Worm (Caenorhabditis elegans) whole organism, L2 larva: ENCODE results near the gene clec-51.

Experiments used
- F13H6.1 ChIP-seq: sonication (generic microtip); optimal IDR thresholded peaks from 2 replicates; lab custom pipeline; 2016; ENCODE audit warnings: missing genetic modification characterization, missing compliant biosample characterization
- R02D3.7 ChIP-seq: fragments of 150-350 bp; optimal IDR thresholded peaks from 2 replicates; lab custom pipeline; 2014; ENCODE audit warnings: missing biosample characterization, missing genetic modification characterization
- Y55F3AM.14 ChIP-seq: fragments of 200-800 bp; sonication (Bioruptor generic); optimal IDR thresholded peaks from 2 replicates; lab custom pipeline; 2018; ENCODE audit warnings: mild to moderate bottlenecking, missing genetic modification characterization, missing compliant biosample characterization
- alr-1 ChIP-seq: fragments of 150-350 bp; optimal IDR thresholded peaks from 2 replicates; lab custom pipeline; 2014; ENCODE audit warnings: missing biosample characterization, missing genetic modification characterization
- ama-1 ChIP-seq: fragments of 150-350 bp; optimal IDR thresholded peaks from 2 replicates; lab custom pipeline; 2018; ENCODE audit warnings: inconsistent platforms
- ceh-16 ChIP-seq: fragments of 150-350 bp; optimal IDR thresholded peaks from 2 replicates; lab custom pipeline; 2014; ENCODE audit warnings: missing biosample characterization, missing genetic modification characterization
- ceh-82 ChIP-seq: fragments of 150-350 bp; optimal IDR thresholded peaks from 2 replicates; lab custom pipeline; 2014; ENCODE audit warnings: missing biosample characterization, missing genetic modification characterization
- crh-2 ChIP-seq: sonication (generic microtip); optimal IDR thresholded peaks from 2 replicates; lab custom pipeline; 2017; ENCODE audit warnings: missing biosample characterization, missing genetic modification characterization
- dmd-4 ChIP-seq: sonication (generic microtip); optimal IDR thresholded peaks from 2 replicates; lab custom pipeline; 2017; ENCODE audit warnings: missing biosample characterization, missing genetic modification characterization
- egl-27 ChIP-seq: sonication (generic microtip); optimal IDR thresholded peaks from 3 replicates; lab custom pipeline; 2017; ENCODE audit warnings: missing biosample characterization, missing genetic modification reagents, missing genetic modification characterization
- elt-3 ChIP-seq: sonication (generic microtip); optimal IDR thresholded peaks from 2 replicates; lab custom pipeline; 2017; ENCODE audit warnings: missing biosample characterization, missing genetic modification characterization
- fos-1 ChIP-seq: fragments of 150-350 bp; optimal IDR thresholded peaks from 2 replicates; lab custom pipeline; 2014; ENCODE audit warnings: missing biosample characterization, missing genetic modification characterization
- gmeb-1 ChIP-seq: fragments of 150-350 bp; optimal IDR thresholded peaks from 2 replicates; lab custom pipeline; 2014; ENCODE audit warnings: missing biosample characterization, missing genetic modification characterization
- lin-11 ChIP-seq: fragments of 150-350 bp; sonication (generic microtip); optimal IDR thresholded peaks from 2 replicates; lab custom pipeline; 2014; ENCODE audit warnings: missing biosample characterization, missing genetic modification characterization, inconsistent platforms, mixed read lengths
- lin-13 ChIP-seq: fragments of 150-350 bp; optimal IDR thresholded peaks from 2 replicates; lab custom pipeline; 2014; ENCODE audit warnings: missing biosample characterization, missing genetic modification reagents, missing genetic modification characterization
- lin-39 ChIP-seq: fragments of 150-350 bp; optimal IDR thresholded peaks from 2 replicates; lab custom pipeline; 2014; ENCODE audit warnings: missing biosample characterization, missing genetic modification reagents, missing genetic modification characterization
- lsy-2 ChIP-seq, 2 experiments: fragments of 150-350 bp in 1 of 2; sonication (generic microtip) in 1 of 2; optimal IDR thresholded peaks; 2 replicates each; lab custom pipeline; 2014 to 2017; ENCODE audit warnings: missing biosample characterization in 2 of 2, missing genetic modification characterization in 2 of 2
- mbf-1 ChIP-seq: sonication (generic microtip); optimal IDR thresholded peaks from 2 replicates; lab custom pipeline; 2017; ENCODE audit warnings: missing biosample characterization, missing genetic modification characterization
- mdl-1 ChIP-seq, 2 experiments: fragments of 150-350 bp in 1 of 2; sonication (generic microtip) in 1 of 2; optimal IDR thresholded peaks; 2 replicates each; lab custom pipeline; 2017; ENCODE audit warnings: missing biosample characterization in 2 of 2, missing genetic modification characterization in 2 of 2
- nhr-10 ChIP-seq: sonication (generic microtip); optimal IDR thresholded peaks from 2 replicates; lab custom pipeline; 2017; ENCODE audit warnings: missing biosample characterization, missing genetic modification characterization
- nhr-11 ChIP-seq: fragments of 150-350 bp; optimal IDR thresholded peaks from 2 replicates; lab custom pipeline; 2014; ENCODE audit warnings: missing biosample characterization, missing genetic modification characterization
- nhr-23 ChIP-seq: fragments of 150-350 bp; optimal IDR thresholded peaks from 2 replicates; lab custom pipeline; 2014; ENCODE audit warnings: missing biosample characterization, missing genetic modification reagents, missing genetic modification characterization
- nhr-25 ChIP-seq: fragments of 150-350 bp; sonication (generic microtip); optimal IDR thresholded peaks from 3 replicates; lab custom pipeline; 2014; ENCODE audit warnings: missing biosample characterization, missing genetic modification characterization
- sem-4 ChIP-seq: fragments of 150-350 bp; optimal IDR thresholded peaks from 2 replicates; lab custom pipeline; 2014; ENCODE audit warnings: missing biosample characterization, missing genetic modification reagents, missing genetic modification characterization
- skn-1 ChIP-seq: sonication (generic microtip); optimal IDR thresholded peaks from 2 replicates; lab custom pipeline; 2017; ENCODE audit warnings: missing biosample characterization, missing genetic modification characterization
- sma-9 ChIP-seq, 2 experiments: fragments of 150-350 bp in 1 of 2; sonication (generic microtip) in 1 of 2; optimal IDR thresholded peaks; 2 replicates each; lab custom pipeline; 2014 to 2016; ENCODE audit warnings: missing genetic modification characterization in 2 of 2, mild to moderate bottlenecking in 1 of 2, missing biosample characterization in 1 of 2, missing compliant biosample characterization in 1 of 2, missing genetic modification reagents in 1 of 2, moderate library complexity in 1 of 2
- unc-39 ChIP-seq: fragments of 150-350 bp; optimal IDR thresholded peaks from 2 replicates; lab custom pipeline; 2014; ENCODE audit warnings: missing biosample characterization, missing genetic modification characterization
- unc-62 ChIP-seq: fragments of 150-350 bp; optimal IDR thresholded peaks from 2 replicates; lab custom pipeline; 2014; ENCODE audit warnings: missing biosample characterization, missing genetic modification reagents, missing genetic modification characterization
- ztf-1 ChIP-seq: fragments of 200-800 bp; sonication (Bioruptor generic); conservative IDR thresholded peaks from 2 replicates; pipeline ENCODE4 v1.3.6; 2022; ENCODE audit warnings: missing genetic modification characterization, missing compliant biosample characterization
- ztf-4 ChIP-seq: fragments of 150-350 bp; optimal IDR thresholded peaks from 2 replicates; lab custom pipeline; 2014; ENCODE audit warnings: missing biosample characterization, missing genetic modification characterization

The clec-51 gene

ce11 chrIV:8159087-8159486 is 4.5 kb downstream of the clec-51 start, which contains the start of gene faah-1:
Gene faah-1 (plus strand): TSS chrIV:8159387.
- TF ChIP-seq ceh-82 (tag; lab: Kevin White, UChicago) (no peak), R02D3.7 (tag; lab: Kevin White, UChicago) (no peak), lin-11 (tag; lab: Kevin White, UChicago) (no peak), mdl-1 (tag; optimal IDR thresholded peaks at IDR 0.05; lab: Kevin White, UChicago) (no peak), lin-13 (no peak), dmd-4 (no peak), nhr-11 (tag; lab: Kevin White, UChicago) (no peak)

- no peak for TF ChIP-seq ceh-82 (tag; lab: Kevin White, UChicago)
- TF ChIP-seq unc-62, result no peak
- no peak for TF ChIP-seq egl-27 (tag; lab: Kevin White, UChicago)
These were observed 6.4 kb downstream of the clec-51 start, which contains the start of gene B0218.5 for ce11 chrIV:8157161-8157560. Gene B0218.5 (minus strand): TSS chrIV:8157261.

- TF ChIP-seq unc-39 (tag; lab: Kevin White, UChicago), result no peak
- TF ChIP-seq alr-1 (tag; lab: Kevin White, UChicago), result no peak
- no peak for TF ChIP-seq R02D3.7 (tag; lab: Kevin White, UChicago)
- no peak for TF ChIP-seq mdl-1 (tag; optimal IDR thresholded peaks at IDR 0.05; lab: Kevin White, UChicago)
- TF ChIP-seq Y55F3AM.14 (GFP tag; lab: Kevin White, UChicago), result no peak
- no peak for TF ChIP-seq ceh-16 (tag; lab: Kevin White, UChicago)
- TF ChIP-seq lin-39, result no peak
- no peak for TF ChIP-seq nhr-23 (tag; lab: Kevin White, UChicago)
- no peak for TF ChIP-seq F13H6.1
These were observed 8.6 kb downstream of the clec-51 start for ce11 chrIV:8154966-8155365.

- TF ChIP-seq nhr-10 (no peak), mbf-1 (tag; lab: Kevin White, UChicago) (no peak), sem-4 (tag; lab: Kevin White, UChicago) (no peak), Y55F3AM.14 (GFP tag; lab: Kevin White, UChicago) (no peak), ceh-16 (tag; lab: Kevin White, UChicago) (no peak), nhr-23 (tag; lab: Kevin White, UChicago) (no peak)
These were observed 10.4 kb downstream of the clec-51 start for ce11 chrIV:8153163-8153562.

ce11 chrIV:8152688-8153087 is 10.9 kb downstream of the clec-51 start:
- TF ChIP-seq fos-1 (tag; lab: Kevin White, UChicago), result peak; percentile 56
- TF ChIP-seq ztf-4 (tag; lab: Kevin White, UChicago), result no peak

- TF ChIP-seq nhr-23 (tag; lab: Kevin White, UChicago) (no peak), skn-1 (no peak), ama-1 (lab: Kevin White, UChicago) (no peak), gmeb-1 (tag; lab: Kevin White, UChicago) (no peak), alr-1 (tag; lab: Kevin White, UChicago) (no peak), unc-39 (tag; lab: Kevin White, UChicago) (no peak), elt-3 (no peak), nhr-10 (no peak)
These were observed 11.5 kb downstream of the clec-51 start, which contains the start of gene faah-2 for ce11 chrIV:8152145-8152544. Gene faah-2 (plus strand): TSS chrIV:8152445.

- TF ChIP-seq ztf-1 (GFP tag; lab: Robert Waterston, UW) (no peak), dmd-4 (no peak), F13H6.1 (peak; percentile 10), nhr-25 (no peak), fos-1 (tag; lab: Kevin White, UChicago) (peak; percentile 75), elt-3 (no peak), skn-1 (peak; percentile 11), lsy-2 (tag; optimal IDR thresholded peaks at IDR 0.05; lab: Kevin White, UChicago) (peak in 1 of 2 experiments; percentile 1), crh-2 (peak; percentile 64), mdl-1 (tag; optimal IDR thresholded peaks at IDR 0.05; lab: Kevin White, UChicago) (no peak), sma-9 (GFP tag; optimal IDR thresholded peaks at IDR 0.05; lab: Kevin White, UChicago) (peak; percentile 65), sma-9 (tag; optimal IDR thresholded peaks at IDR 0.05; lab: Kevin White, UChicago) (no peak)
- TF ChIP-seq, all 48 proteins: peak for 6
These were observed 11.9 kb downstream of the clec-51 start for ce11 chrIV:8151721-8152120.
